Worm (Caenorhabditis elegans): Measurements from ENCODE around the gene nish-1.

ce11 chrIV:10918877-10919560 lies 54.9 kb downstream of the nish-1 start:
- TF ChIP-seq aly-2 (tag; optimal IDR thresholded peaks at IDR 0.05) (no peak), egl-27 (tag; optimal IDR thresholded peaks at IDR 0.05) (no peak), jun-1 (tag; optimal IDR thresholded peaks at IDR 0.05) (no peak), ceh-82 (tag; optimal IDR thresholded peaks at IDR 0.05) (no peak)

Data from whole organism, L3 larva.